Worm (Caenorhabditis elegans): ENCODE measurements around the gene msh-5.

ce11 chrIV:13149276-13149675, 5.8 kb upstream of the msh-5 start, which contains the start of gene nlp-79:
- no peak for TF ChIP-seq mbf-1 (tag; optimal IDR thresholded peaks at IDR 0.05)
- no peak for TF ChIP-seq nhr-23 (tag; optimal IDR thresholded peaks at IDR 0.05)
- no peak for TF ChIP-seq crh-2 (tag; optimal IDR thresholded peaks at IDR 0.05)
- no peak for TF ChIP-seq snpc-4 (tag; optimal IDR thresholded peaks at IDR 0.05)
- TF ChIP-seq nhr-25 (tag; optimal IDR thresholded peaks at IDR 0.05), result no peak
- no peak for TF ChIP-seq zag-1 (tag; optimal IDR thresholded peaks at IDR 0.05)
- TF ChIP-seq ceh-82 (tag; optimal IDR thresholded peaks at IDR 0.05), result no peak
- TF ChIP-seq elt-1 (tag; optimal IDR thresholded peaks at IDR 0.05), result no peak
